Fruit fly (Drosophila melanogaster) whole organism, embryonic: ENCODE data around the gene RanGAP.

Experiments used
- Aef1 ChIP-seq: fragments of 200-800 bp; sonication (Bioruptor generic); IDR thresholded peaks from 3 replicates; pipeline ENCODE4 v1.3.6; 2022; ENCODE audit warnings: missing biosample characterization, missing genetic modification characterization
- Atf3 ChIP-seq: fragments of 200-800 bp; sonication (Bioruptor generic); optimal IDR thresholded peaks from 3 replicates; lab custom pipeline; 2016; ENCODE audit warnings: missing biosample characterization, missing genetic modification characterization
- B-H1 ChIP-seq: fragments of 200-800 bp; sonication (Bioruptor generic); IDR thresholded peaks from 3 replicates; pipeline ENCODE4 v1.3.6; 2022; ENCODE audit warnings: missing biosample characterization, missing genetic modification characterization
- Bdp1 ChIP-seq: fragments of 200-800 bp; sonication (Bioruptor generic); optimal IDR thresholded peaks from 3 replicates; lab custom pipeline; 2016; ENCODE audit warnings: missing biosample characterization, missing genetic modification characterization
- CG11723 ChIP-seq: fragments of 200-800 bp; sonication (Bioruptor generic); optimal IDR thresholded peaks from 2 replicates; lab custom pipeline; 2017; ENCODE audit warnings: missing biosample characterization, mild to moderate bottlenecking, missing genetic modification characterization
- CG12299 ChIP-seq: fragments of 200-800 bp; sonication (Bioruptor generic); optimal IDR thresholded peaks from 2 replicates; lab custom pipeline; 2018; ENCODE audit warnings: missing biosample characterization, mild to moderate bottlenecking, missing genetic modification characterization
- CG12659 ChIP-seq: fragments of 200-800 bp; sonication (Bioruptor generic); optimal IDR thresholded peaks from 3 replicates; lab custom pipeline; 2017; ENCODE audit warnings: mild to moderate bottlenecking, missing biosample characterization, missing genetic modification reagents, missing genetic modification characterization
- CG12942 ChIP-seq: fragments of 200-800 bp; sonication (Bioruptor generic); optimal IDR thresholded peaks from 3 replicates; lab custom pipeline; 2016; ENCODE audit warnings: missing biosample characterization, missing genetic modification characterization
- CG13287 ChIP-seq: fragments of 200-800 bp; sonication (Bioruptor generic); IDR thresholded peaks from 2 replicates; pipeline ENCODE4 v1.3.6; 2022; ENCODE audit warnings: missing biosample characterization, missing genetic modification characterization; ENCODE audit not compliant: partially characterized antibody
- CG13624 ChIP-seq: fragments of 200-800 bp; sonication (Bioruptor generic); optimal IDR thresholded peaks from 2 replicates; lab custom pipeline; 2016; ENCODE audit warnings: missing biosample characterization, missing genetic modification characterization
- CG14965 ChIP-seq: fragments of 200-800 bp; sonication (Bioruptor generic); optimal IDR thresholded peaks from 2 replicates; lab custom pipeline; 2016; ENCODE audit warnings: missing biosample characterization, missing genetic modification characterization, borderline replicate concordance
- CG15479 ChIP-seq: fragments of 200-800 bp; sonication (Bioruptor generic); optimal IDR thresholded peaks from 3 replicates; lab custom pipeline; 2019; ENCODE audit warnings: missing biosample characterization, mild to moderate bottlenecking, missing genetic modification characterization, moderate library complexity
- CG17568 ChIP-seq: fragments of 200-800 bp; sonication (Bioruptor generic); optimal IDR thresholded peaks from 2 replicates; lab custom pipeline; 2018; ENCODE audit warnings: missing biosample characterization, mild to moderate bottlenecking, missing genetic modification characterization, moderate library complexity
- CG4707 ChIP-seq: fragments of 200-800 bp; sonication (Bioruptor generic); optimal IDR thresholded peaks from 2 replicates; lab custom pipeline; 2018; ENCODE audit warnings: missing biosample characterization, mild to moderate bottlenecking, missing genetic modification characterization, moderate library complexity
- CHES-1-like ChIP-seq: fragments of 200-800 bp; sonication (Bioruptor generic); optimal IDR thresholded peaks from 2 replicates; lab custom pipeline; 2016; ENCODE audit warnings: missing biosample characterization, missing genetic modification characterization
- CTCF ChIP-seq: fragments of 200-800 bp; sonication (Bioruptor generic); optimal IDR thresholded peaks from 2 replicates; lab custom pipeline; 2017; ENCODE audit warnings: missing biosample characterization, mild to moderate bottlenecking, missing genetic modification characterization, moderate library complexity
- CkIIα-i1 ChIP-seq: fragments of 200-800 bp; sonication (Bioruptor generic); IDR thresholded peaks from 2 replicates; pipeline ENCODE4 v1.3.6; 2022; ENCODE audit warnings: missing biosample characterization, missing genetic modification characterization
- D19B ChIP-seq: fragments of 200-800 bp; sonication (Bioruptor generic); optimal IDR thresholded peaks from 2 replicates; lab custom pipeline; 2017; ENCODE audit warnings: missing biosample characterization, mild to moderate bottlenecking, missing genetic modification characterization
- Dek ChIP-seq: fragments of 200-800 bp; sonication (Bioruptor generic); optimal IDR thresholded peaks from 3 replicates; lab custom pipeline; 2019; ENCODE audit warnings: missing biosample characterization, mild to moderate bottlenecking, missing genetic modification characterization, moderate library complexity
- Dfd ChIP-seq, 2 experiments: fragments of >200 bp; optimal IDR thresholded peaks; 2 replicates each; lab custom pipeline; 2017; ENCODE audit warnings: missing biosample characterization in 2 of 2, missing genetic modification characterization in 2 of 2
- Fer1 ChIP-seq: fragments of 200-800 bp; sonication (Bioruptor generic); optimal IDR thresholded peaks from 2 replicates; lab custom pipeline; 2017; ENCODE audit warnings: missing biosample characterization, mild to moderate bottlenecking, missing genetic modification characterization
- HLH54F ChIP-seq: fragments of 200-800 bp; sonication (Bioruptor generic); optimal IDR thresholded peaks from 3 replicates; lab custom pipeline; 2016; ENCODE audit warnings: missing biosample characterization, missing genetic modification characterization
- HLHmδ ChIP-seq: fragments of 200-800 bp; sonication (Bioruptor generic); optimal IDR thresholded peaks from 2 replicates; lab custom pipeline; 2018; ENCODE audit warnings: missing biosample characterization, mild to moderate bottlenecking, missing genetic modification characterization, moderate library complexity
- Hr78 ChIP-seq, 2 experiments: fragments of 200-800 bp in 1 of 2; fragments of >200 bp in 1 of 2; sonication (Bioruptor generic) in 1 of 2; optimal IDR thresholded peaks; 2 replicates each; lab custom pipeline; 2017 to 2019; ENCODE audit warnings: missing biosample characterization in 2 of 2, missing genetic modification characterization in 2 of 2, mild to moderate bottlenecking in 1 of 2, moderate library complexity in 1 of 2
- Lpt ChIP-seq: fragments of >200 bp; optimal IDR thresholded peaks from 2 replicates; lab custom pipeline; 2018; ENCODE audit warnings: missing biosample characterization, missing genetic modification characterization
- Max ChIP-seq: fragments of 200-800 bp; sonication (Bioruptor generic); optimal IDR thresholded peaks from 2 replicates; lab custom pipeline; 2016; ENCODE audit warnings: missing biosample characterization, mild to moderate bottlenecking, missing genetic modification characterization
- PHDP ChIP-seq: fragments of 200-800 bp; sonication (Bioruptor generic); optimal IDR thresholded peaks from 3 replicates; lab custom pipeline; 2018; ENCODE audit warnings: missing biosample characterization, mild to moderate bottlenecking, missing genetic modification characterization, moderate library complexity
- Stat92E ChIP-seq, 3 experiments: fragments of >200 bp in 2 of 3; fragments of 200-800 bp in 1 of 3; sonication (Bioruptor generic) in 1 of 3; optimal IDR thresholded peaks; 2 replicates each; lab custom pipeline; 2017 to 2019; ENCODE audit warnings: missing biosample characterization in 3 of 3, missing genetic modification characterization in 3 of 3, mild to moderate bottlenecking in 1 of 3, moderate library complexity in 1 of 3
- Taf1 ChIP-seq: fragments of 200-800 bp; sonication (Bioruptor generic); IDR thresholded peaks from 2 replicates; pipeline ENCODE4 v1.3.6; 2022; ENCODE audit warnings: missing biosample characterization, missing genetic modification characterization
- btn ChIP-seq: fragments of 200-800 bp; sonication (Bioruptor generic); optimal IDR thresholded peaks from 2 replicates; lab custom pipeline; 2016; ENCODE audit warnings: missing biosample characterization, missing genetic modification characterization
- cad ChIP-seq: fragments of >200 bp; optimal IDR thresholded peaks from 2 replicates; lab custom pipeline; 2017; ENCODE audit warnings: missing biosample characterization, missing genetic modification characterization
- chm ChIP-seq: fragments of 200-800 bp; sonication (Bioruptor generic); IDR thresholded peaks from 2 replicates; pipeline ENCODE4 v1.3.6; 2022; ENCODE audit warnings: missing biosample characterization, missing genetic modification characterization
- crol ChIP-seq: fragments of 200-800 bp; sonication (Bioruptor generic); IDR thresholded peaks from 2 replicates; pipeline ENCODE4 v1.3.6; 2022; ENCODE audit warnings: missing biosample characterization, missing genetic modification characterization
- dati ChIP-seq: fragments of 200-800 bp; sonication (Bioruptor generic); IDR thresholded peaks from 2 replicates; pipeline ENCODE4 v1.3.6; 2022; ENCODE audit warnings: missing biosample characterization, missing genetic modification characterization
- disco-r ChIP-seq: fragments of 200-800 bp; sonication (Bioruptor generic); optimal IDR thresholded peaks from 2 replicates; lab custom pipeline; 2016; ENCODE audit warnings: missing biosample characterization, missing genetic modification characterization
- esg ChIP-seq: fragments of 200-800 bp; sonication (Bioruptor generic); conservative IDR thresholded peaks from 2 replicates; pipeline ENCODE4 v1.3.6; 2022; ENCODE audit warnings: missing biosample characterization, missing genetic modification characterization
- eve ChIP-seq, 2 experiments: fragments of >200 bp; optimal IDR thresholded peaks; 2 replicates each; lab custom pipeline; 2017; ENCODE audit warnings: missing biosample characterization in 2 of 2, missing genetic modification characterization in 2 of 2
- fd3F ChIP-seq: fragments of 200-800 bp; sonication (Bioruptor generic); optimal IDR thresholded peaks from 2 replicates; lab custom pipeline; 2018; ENCODE audit warnings: missing biosample characterization, mild to moderate bottlenecking, missing genetic modification characterization, moderate library complexity
- hth ChIP-seq: fragments of >200 bp; optimal IDR thresholded peaks from 2 replicates; lab custom pipeline; 2017; ENCODE audit warnings: inconsistent platforms
- lmd ChIP-seq: fragments of 200-800 bp; sonication (Bioruptor generic); IDR thresholded peaks from 2 replicates; pipeline ENCODE4 v1.3.6; 2022; ENCODE audit warnings: missing biosample characterization, missing genetic modification characterization
- mld ChIP-seq: fragments of 200-800 bp; sonication (Bioruptor generic); IDR thresholded peaks from 3 replicates; pipeline ENCODE4 v1.3.6; 2022; ENCODE audit warnings: missing biosample characterization, missing genetic modification characterization; ENCODE audit not compliant: partially characterized antibody
- nerfin-1 ChIP-seq: fragments of 200-800 bp; sonication (Bioruptor generic); optimal IDR thresholded peaks from 3 replicates; lab custom pipeline; 2019; ENCODE audit warnings: missing biosample characterization, mild to moderate bottlenecking, missing genetic modification characterization, moderate library complexity
- p53 ChIP-seq: fragments of 200-800 bp; sonication (Bioruptor generic); optimal IDR thresholded peaks from 2 replicates; lab custom pipeline; 2016; ENCODE audit warnings: missing biosample characterization, missing genetic modification characterization
- pnt ChIP-seq: fragments of 200-800 bp; sonication (Bioruptor generic); optimal IDR thresholded peaks from 3 replicates; lab custom pipeline; 2016; ENCODE audit warnings: missing biosample characterization, missing genetic modification characterization
- pum ChIP-seq: fragments of 200-800 bp; sonication (Bioruptor generic); optimal IDR thresholded peaks from 2 replicates; lab custom pipeline; 2016; ENCODE audit warnings: missing biosample characterization, missing genetic modification characterization
- sens ChIP-seq: fragments of 200-800 bp; sonication (Bioruptor generic); peaks from one replicate; lab custom pipeline; 2016; ENCODE audit warnings: missing biosample characterization, missing genetic modification characterization
- sug ChIP-seq: fragments of 200-800 bp; optimal IDR thresholded peaks from 2 replicates; lab custom pipeline; 2019; ENCODE audit warnings: missing biosample characterization, mild to moderate bottlenecking, missing genetic modification characterization, moderate library complexity
- unc-4 ChIP-seq: fragments of 200-800 bp; sonication (Bioruptor generic); IDR thresholded peaks from 2 replicates; pipeline ENCODE4 v1.3.6; 2022; ENCODE audit warnings: missing biosample characterization, missing genetic modification characterization; ENCODE audit not compliant: partially characterized antibody
- vvl ChIP-seq: fragments of 200-800 bp; sonication (Bioruptor generic); IDR thresholded peaks from 2 replicates; pipeline ENCODE4 v1.3.6; 2022; ENCODE audit warnings: missing biosample characterization, missing genetic modification characterization
- zen ChIP-seq: fragments of 200-800 bp; sonication (Bioruptor generic); optimal IDR thresholded peaks from 3 replicates; lab custom pipeline; 2018; ENCODE audit warnings: missing biosample characterization, mild to moderate bottlenecking, missing genetic modification characterization, moderate library complexity
- zen2 ChIP-seq: fragments of 200-800 bp; sonication (Bioruptor generic); IDR thresholded peaks from 3 replicates; pipeline ENCODE4 v1.3.6; 2022; ENCODE audit warnings: missing biosample characterization, missing genetic modification characterization; ENCODE audit not compliant: partially characterized antibody

RanGAP gene

DNA sequence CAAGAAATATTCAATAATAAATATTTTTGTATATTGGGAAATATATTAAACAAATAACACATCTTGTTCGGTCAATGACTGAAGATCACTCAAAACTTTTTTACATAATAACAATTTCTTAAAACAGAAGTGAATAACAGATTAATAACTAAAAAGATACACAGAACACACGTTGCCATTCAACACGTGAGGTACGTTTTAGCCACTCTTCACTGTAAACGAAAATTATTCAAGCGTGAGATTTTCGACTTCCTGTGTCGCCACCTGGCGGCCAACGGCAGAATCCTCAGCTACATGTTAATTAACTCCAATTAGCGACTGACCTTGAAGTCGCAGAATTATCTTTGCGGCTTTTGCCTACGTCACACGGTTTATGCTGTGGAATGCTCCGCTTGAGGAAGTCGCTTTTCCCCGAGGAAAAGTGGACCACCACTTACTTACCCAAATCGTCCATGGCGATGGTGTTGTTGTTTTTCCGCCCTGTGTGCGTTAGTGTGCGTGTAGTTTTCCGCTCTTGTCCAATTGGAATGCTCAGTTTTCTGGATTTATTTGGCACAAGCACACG, 15.9 kb upstream of the RanGAP start (continued):
- TF ChIP-seq Taf1 (GFP tag; lab: Robert Waterston, UW): peak; percentile 55
- peak; percentile 12 for TF ChIP-seq Bdp1 (GFP tag; lab: Kevin White, UChicago)
- peak; percentile 77 for TF ChIP-seq Lpt (GFP tag; lab: Kevin White, UChicago)
- TF ChIP-seq Fer1 (GFP tag; lab: Kevin White, UChicago): peak; percentile 55
- peak; percentile 13 for TF ChIP-seq HLH54F
- TF ChIP-seq CG13624 (GFP tag; lab: Kevin White, UChicago): peak; percentile 64
- peak; percentile 29 for TF ChIP-seq CHES-1-like
- peak in 1 of 2 experiments; percentile 66 for TF ChIP-seq Hr78 (GFP tag; optimal IDR thresholded peaks at IDR 0.05; lab: Kevin White, UChicago)
- TF ChIP-seq CG13287 (GFP tag; lab: Robert Waterston, UW): no peak
- TF ChIP-seq CG15479 (GFP tag; lab: Kevin White, UChicago): no peak
- TF ChIP-seq chm (GFP tag; lab: Robert Waterston, UW): no peak
- no peak for TF ChIP-seq CG12299 (tag; lab: Kevin White, UChicago)
- TF ChIP-seq sug: peak; percentile 48
- peak; percentile 80 for TF ChIP-seq zen (tag; lab: Kevin White, UChicago)
- peak; percentile 69 for TF ChIP-seq esg (GFP tag; lab: Robert Waterston, UW)
- no peak for TF ChIP-seq Dfd (GFP tag; optimal IDR thresholded peaks at IDR 0.05; lab: Kevin White, UChicago)
- peak; percentile 47 for TF ChIP-seq fd3F (GFP tag; lab: Kevin White, UChicago)
- TF ChIP-seq CG11723 (GFP tag; lab: Kevin White, UChicago): peak; percentile 49
- no peak for TF ChIP-seq unc-4 (GFP tag; lab: Robert Waterston, UW)
- peak; percentile 55 for TF ChIP-seq pnt (GFP tag; lab: Kevin White, UChicago)
- no peak for TF ChIP-seq p53 (GFP tag; lab: Kevin White, UChicago)
- no peak for TF ChIP-seq zen2
- TF ChIP-seq crol (GFP tag; lab: Robert Waterston, UW): no peak
- TF ChIP-seq eve (GFP tag; optimal IDR thresholded peaks at IDR 0.05; lab: Kevin White, UChicago): no peak
- TF ChIP-seq vvl (GFP tag; lab: Robert Waterston, UW): peak; percentile 81
- peak; percentile 59 for TF ChIP-seq CG17568 (GFP tag; lab: Kevin White, UChicago)
- peak; percentile 38 for TF ChIP-seq D19B (GFP tag; lab: Kevin White, UChicago)
- TF ChIP-seq Max: peak; percentile 56
- TF ChIP-seq hth (lab: Kevin White, UChicago): no peak
- peak; percentile 91 for TF ChIP-seq nerfin-1 (tag; lab: Kevin White, UChicago)
- TF ChIP-seq CTCF (GFP tag; lab: Kevin White, UChicago): peak; percentile 93
- TF ChIP-seq sens (GFP tag; lab: Kevin White, UChicago): peak; percentile 91
- no peak for TF ChIP-seq CkIIα-i1 (GFP tag; lab: Robert Waterston, UW)
- peak; percentile 76 for TF ChIP-seq PHDP (tag; lab: Kevin White, UChicago)
- peak; percentile 59 for TF ChIP-seq CG12659 (GFP tag; lab: Kevin White, UChicago)
- peak; percentile 3 for TF ChIP-seq btn (GFP tag; lab: Kevin White, UChicago)
- TF ChIP-seq dati (GFP tag; lab: Robert Waterston, UW): no peak
- peak; percentile 45; the same call in 1 of the 3 replicates for TF ChIP-seq B-H1 (GFP tag; lab: Robert Waterston, UW)
- TF ChIP-seq cad: no peak
- peak; percentile 95 for TF ChIP-seq CG14965 (GFP tag; lab: Kevin White, UChicago)
- TF ChIP-seq HLHmδ (GFP tag; lab: Kevin White, UChicago): no peak
- TF ChIP-seq disco-r (GFP tag; lab: Kevin White, UChicago): no peak
- TF ChIP-seq Dek (tag; lab: Kevin White, UChicago): peak; percentile 62
- peak; percentile 73 for TF ChIP-seq lmd (GFP tag; lab: Robert Waterston, UW)
- TF ChIP-seq CG4707 (GFP tag; lab: Kevin White, UChicago): peak; percentile 2
- TF ChIP-seq pum (GFP tag; lab: Kevin White, UChicago): peak; percentile 58
- peak; percentile 27 for TF ChIP-seq CG12942 (GFP tag; lab: Kevin White, UChicago)
- TF ChIP-seq Aef1: peak; percentile 66
- TF ChIP-seq Stat92E (GFP tag; optimal IDR thresholded peaks at IDR 0.05; lab: Kevin White, UChicago): no peak
- peak; percentile 25 for TF ChIP-seq Atf3 (GFP tag; lab: Kevin White, UChicago)
- TF ChIP-seq mld (GFP tag; lab: Robert Waterston, UW): no peak
